Worm (Caenorhabditis elegans) whole organism, early embryonic: ENCODE results near the gene ubq-1.

Experiments
- B0310.2 ChIP-seq: sonication (generic microtip); optimal IDR thresholded peaks from 2 replicates; lab custom pipeline; 2016; ENCODE audit warnings: mild to moderate bottlenecking, missing genetic modification characterization, missing compliant biosample characterization
- F13C5.2 ChIP-seq: sonication (generic microtip); optimal IDR thresholded peaks from 2 replicates; lab custom pipeline; 2017; ENCODE audit warnings: mild to moderate bottlenecking, missing genetic modification characterization, inconsistent platforms, missing compliant biosample characterization
- aly-1 ChIP-seq: sonication (generic microtip); optimal IDR thresholded peaks from 2 replicates; lab custom pipeline; 2016; ENCODE audit warnings: missing genetic modification characterization, missing compliant biosample characterization
- ama-1 ChIP-seq: fragments of 150-350 bp; optimal IDR thresholded peaks from 2 replicates; lab custom pipeline; 2014
- ceh-13 ChIP-seq: fragments of 200-800 bp; sonication (Bioruptor generic); optimal IDR thresholded peaks from 2 replicates; lab custom pipeline; 2018; ENCODE audit warnings: mild to moderate bottlenecking, missing genetic modification characterization, missing compliant biosample characterization
- ceh-36 ChIP-seq: sonication (generic microtip); optimal IDR thresholded peaks from 2 replicates; lab custom pipeline; 2016; ENCODE audit warnings: missing genetic modification characterization, inconsistent platforms, missing compliant biosample characterization
- ets-7 ChIP-seq: sonication (generic microtip); optimal IDR thresholded peaks from 2 replicates; lab custom pipeline; 2016; ENCODE audit warnings: missing genotype, missing genetic modification characterization, missing compliant biosample characterization
- flt-1 ChIP-seq: fragments of 200-800 bp; sonication (Bioruptor generic); IDR thresholded peaks from 2 replicates; pipeline ENCODE4 v1.3.6; 2022; ENCODE audit warnings: missing genetic modification characterization, missing compliant biosample characterization
- hmbx-1 ChIP-seq: sonication (generic microtip); optimal IDR thresholded peaks from 2 replicates; lab custom pipeline; 2016; ENCODE audit warnings: mild to moderate bottlenecking, missing genetic modification characterization, missing compliant biosample characterization
- hmg-4 ChIP-seq: fragments of 200-800 bp; sonication (Bioruptor generic); optimal IDR thresholded peaks from 2 replicates; lab custom pipeline; 2018; ENCODE audit warnings: mild to moderate bottlenecking, missing genetic modification characterization, missing compliant biosample characterization
- hnd-1 ChIP-seq: sonication (generic microtip); optimal IDR thresholded peaks from 2 replicates; lab custom pipeline; 2016; ENCODE audit warnings: missing genetic modification characterization, missing compliant biosample characterization
- pes-1 ChIP-seq: fragments of 200-800 bp; sonication (Bioruptor generic); IDR thresholded peaks from 2 replicates; pipeline ENCODE4 v1.3.6; 2022; ENCODE audit warnings: missing genetic modification reagents, missing genetic modification characterization, missing compliant biosample characterization
- scrt-1 ChIP-seq: fragments of 200-800 bp; sonication (Bioruptor generic); IDR thresholded peaks from 2 replicates; pipeline ENCODE4 v1.3.6; 2022; ENCODE audit warnings: missing genetic modification characterization, missing compliant biosample characterization
- sea-1 ChIP-seq: fragments of 200-800 bp; sonication (Bioruptor generic); conservative IDR thresholded peaks from 2 replicates; pipeline ENCODE4 v1.3.6; 2022; ENCODE audit warnings: missing genetic modification characterization, missing compliant biosample characterization
- tbx-11 ChIP-seq: fragments of 200-800 bp; sonication (Bioruptor generic); IDR thresholded peaks from 2 replicates; pipeline ENCODE4 v1.3.6; 2022; ENCODE audit warnings: missing genetic modification characterization, missing compliant biosample characterization
- tbx-37 ChIP-seq: fragments of 200-800 bp; sonication (Bioruptor generic); conservative IDR thresholded peaks from 2 replicates; pipeline ENCODE4 v1.3.6; 2022; ENCODE audit warnings: missing genetic modification reagents, missing genetic modification characterization, missing compliant biosample characterization
- tra-4 ChIP-seq: sonication (generic microtip); optimal IDR thresholded peaks from 2 replicates; lab custom pipeline; 2017; ENCODE audit warnings: missing genetic modification characterization, missing compliant biosample characterization

The ubq-1 gene

DNA sequence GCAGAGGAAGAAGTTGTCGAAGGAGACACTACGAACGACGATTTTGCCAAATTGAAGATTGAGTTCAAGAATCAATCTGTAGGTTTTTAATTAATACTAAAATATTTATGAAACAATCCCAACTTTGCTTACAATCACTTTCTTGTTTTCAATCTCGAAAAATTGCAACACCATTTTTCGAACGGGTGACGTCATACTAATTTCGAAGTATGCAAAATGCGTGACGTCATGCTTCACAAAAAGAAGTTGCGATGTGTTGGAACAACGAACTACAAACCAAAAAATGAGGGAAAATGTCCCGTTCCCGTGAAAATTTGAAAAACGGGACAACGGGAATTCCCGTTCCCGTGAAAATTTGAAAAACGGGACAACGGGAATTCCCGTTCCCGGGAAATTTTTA is 27.6 kb downstream of the ubq-1 start:
- no peak for TF ChIP-seq hmg-4 (GFP tag; lab: Kevin White, UChicago)
- no peak for TF ChIP-seq hmbx-1 (tag; lab: Kevin White, UChicago)

DNA sequence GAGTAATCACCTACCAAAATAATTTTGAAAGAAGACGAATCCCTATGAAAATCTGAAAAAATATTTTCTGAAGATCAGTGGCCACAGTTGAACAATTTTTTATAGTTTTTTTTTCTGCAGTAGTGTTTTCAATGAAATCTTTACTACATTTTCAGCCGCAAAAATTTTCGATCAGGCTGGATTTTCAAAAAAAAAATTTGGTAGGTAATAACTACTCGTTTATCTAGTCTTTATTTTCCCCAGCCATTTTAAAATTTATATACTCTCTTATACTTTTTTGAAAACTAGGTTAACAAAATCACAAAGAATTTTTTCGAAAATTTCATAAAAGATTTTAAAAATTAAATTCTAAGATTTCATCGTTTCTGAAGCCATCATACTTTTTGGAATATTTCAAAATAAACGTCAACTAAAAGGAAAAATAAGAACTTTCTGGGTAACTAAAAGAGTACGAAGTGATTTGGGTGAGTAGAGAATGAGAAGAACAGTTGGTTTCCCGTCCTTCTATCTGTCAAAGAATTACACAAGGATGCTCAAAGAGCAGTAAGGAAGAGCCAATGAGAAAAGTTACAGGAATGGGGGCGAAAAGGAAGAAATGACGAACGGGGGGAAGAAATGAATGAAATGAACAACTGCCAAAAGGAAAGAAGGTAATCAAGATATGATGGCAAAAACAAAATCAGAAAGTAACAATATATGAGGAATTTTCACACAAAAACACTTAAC is 35.1 kb downstream of the ubq-1 start, which contains the start of gene mlp-1:
Gene mlp-1, minus strand, starts transcription at position 51 of the 726 bp plus-strand sequence.
- TF ChIP-seq ceh-13: no peak
- TF ChIP-seq B0310.2 (tag; lab: Kevin White, UChicago): no peak
- no peak for TF ChIP-seq scrt-1
- TF ChIP-seq flt-1: no peak
- TF ChIP-seq ceh-36: no peak
- no peak for TF ChIP-seq hmg-4 (GFP tag; lab: Kevin White, UChicago)
- TF ChIP-seq ama-1 (lab: Kevin White, UChicago): no peak
- no peak for TF ChIP-seq aly-1 (tag; lab: Kevin White, UChicago)
- TF ChIP-seq hmbx-1 (tag; lab: Kevin White, UChicago): no peak
- no peak for TF ChIP-seq hnd-1 (tag; lab: Kevin White, UChicago)
- no peak for TF ChIP-seq pes-1 (GFP tag; lab: Robert Waterston, UW)

DNA sequence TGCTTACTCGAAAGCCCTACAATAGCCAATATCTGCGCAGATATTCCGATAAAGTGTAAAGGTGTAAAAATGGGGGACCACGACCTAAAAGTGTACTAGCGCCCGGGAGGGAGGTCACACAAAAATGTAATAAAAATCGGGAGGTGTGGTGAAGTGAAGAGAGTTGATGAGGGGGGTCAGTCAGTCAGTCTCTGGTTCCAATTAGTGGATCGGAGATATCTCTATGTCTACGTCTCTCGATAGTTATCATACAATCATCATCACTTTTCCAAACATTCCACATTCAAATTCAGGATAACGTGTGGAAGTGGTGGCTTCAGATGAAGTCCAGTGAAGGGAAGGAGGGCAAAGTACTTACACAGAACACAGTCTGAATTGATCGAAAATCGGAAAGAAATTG is 36.0 kb downstream of the ubq-1 start:
- TF ChIP-seq sea-1 (GFP tag; lab: Robert Waterston, UW) (no peak), tbx-11 (GFP tag; lab: Robert Waterston, UW) (no peak), scrt-1 (no peak), hnd-1 (tag; lab: Kevin White, UChicago) (no peak), tbx-37 (GFP tag; lab: Robert Waterston, UW) (no peak), flt-1 (no peak), hmg-4 (GFP tag; lab: Kevin White, UChicago) (no peak), aly-1 (tag; lab: Kevin White, UChicago) (no peak), ets-7 (tag; lab: Kevin White, UChicago) (no peak), pes-1 (GFP tag; lab: Robert Waterston, UW) (no peak), tra-4 (tag; lab: Kevin White, UChicago) (no peak), ceh-13 (no peak), ceh-36 (no peak), F13C5.2 (no peak), ama-1 (lab: Kevin White, UChicago) (no peak), B0310.2 (tag; lab: Kevin White, UChicago) (no peak), hmbx-1 (tag; lab: Kevin White, UChicago) (no peak)

DNA sequence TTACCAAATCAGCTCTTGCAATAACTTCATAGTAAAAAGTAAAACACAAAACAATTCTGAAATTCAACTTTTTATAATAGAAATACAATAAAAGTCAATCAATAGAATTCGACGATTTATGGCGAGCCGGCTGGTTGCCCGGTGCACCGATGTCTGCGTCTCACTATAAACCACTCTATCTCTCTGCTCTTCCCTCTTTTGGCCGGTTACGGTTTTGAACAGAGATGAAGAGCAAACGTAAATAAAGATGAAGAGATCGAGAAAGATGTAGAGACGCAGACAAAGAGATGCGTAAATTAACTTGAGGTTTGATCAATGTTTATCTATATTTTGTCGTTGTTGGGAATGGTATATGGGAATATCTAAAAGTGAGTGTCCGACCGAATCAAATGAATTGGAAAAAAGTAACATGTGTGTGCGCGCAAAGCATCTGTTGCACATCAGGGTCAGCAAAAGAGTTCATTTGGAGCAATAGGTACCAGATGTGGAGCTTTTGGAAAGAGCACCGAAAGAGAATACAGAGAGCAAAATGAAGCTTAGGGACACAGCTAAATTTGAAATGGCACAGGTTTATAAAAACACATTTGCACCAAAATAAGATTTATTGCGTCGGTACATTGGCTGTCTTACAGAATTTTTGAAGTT is 40.3 kb downstream of the ubq-1 start:
- TF ChIP-seq ama-1 (lab: Kevin White, UChicago) (no peak), aly-1 (tag; lab: Kevin White, UChicago) (no peak), hmg-4 (GFP tag; lab: Kevin White, UChicago) (peak; percentile 18), sea-1 (GFP tag; lab: Robert Waterston, UW) (no peak), flt-1 (no peak), ets-7 (tag; lab: Kevin White, UChicago) (no peak)

DNA sequence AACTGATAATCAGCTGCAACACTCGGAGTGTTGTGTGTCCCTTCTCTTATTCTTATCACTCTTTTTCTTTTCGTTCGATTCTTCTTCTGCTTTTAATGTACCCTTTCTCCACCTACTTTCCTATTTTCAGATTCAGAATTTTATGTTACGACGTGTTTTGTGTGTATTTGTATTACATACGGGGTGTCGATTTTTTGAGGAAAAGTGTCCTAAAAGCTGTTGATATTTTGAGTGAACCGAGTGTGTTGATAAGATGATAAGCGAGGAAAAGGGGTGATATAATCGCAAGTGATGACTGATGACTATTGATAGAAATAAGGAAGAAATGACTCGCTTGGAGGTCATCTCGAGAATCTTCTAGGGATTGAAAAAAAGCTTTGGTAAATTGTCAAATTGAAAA is 41.4 kb downstream of the ubq-1 start:
- no peak for TF ChIP-seq B0310.2 (tag; lab: Kevin White, UChicago)
- TF ChIP-seq sea-1 (GFP tag; lab: Robert Waterston, UW): no peak
- TF ChIP-seq scrt-1: no peak
- TF ChIP-seq tra-4 (tag; lab: Kevin White, UChicago): no peak

DNA sequence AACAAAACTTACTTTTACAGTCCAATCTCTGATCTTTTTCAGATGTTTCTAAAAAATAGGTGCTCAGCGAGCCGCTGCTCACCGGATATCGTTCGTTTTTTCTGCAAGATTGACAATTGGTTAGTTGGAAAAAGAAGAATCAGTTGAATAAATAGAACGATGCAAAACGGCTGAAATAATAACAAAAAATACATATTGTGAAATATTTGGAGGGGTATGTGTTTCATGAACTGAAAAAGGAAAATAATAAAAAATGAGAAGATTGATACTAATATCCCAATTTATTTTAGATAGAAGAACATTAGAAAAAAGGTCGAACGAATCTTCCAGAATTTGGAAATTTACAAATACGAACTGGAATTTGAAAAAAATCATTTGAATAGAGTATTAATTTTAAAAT is 42.0 kb downstream of the ubq-1 start, which contains the start of gene frm-2:
Gene frm-2, minus strand, starts transcription at position 101 of the 400 bp plus-strand sequence.
- TF ChIP-seq ama-1 (lab: Kevin White, UChicago) (no peak), hnd-1 (tag; lab: Kevin White, UChicago) (no peak), pes-1 (GFP tag; lab: Robert Waterston, UW) (no peak), tra-4 (tag; lab: Kevin White, UChicago) (no peak), flt-1 (no peak), B0310.2 (tag; lab: Kevin White, UChicago) (no peak), scrt-1 (no peak), ceh-13 (no peak), tbx-37 (GFP tag; lab: Robert Waterston, UW) (no peak), tbx-11 (GFP tag; lab: Robert Waterston, UW) (no peak), hmg-4 (GFP tag; lab: Kevin White, UChicago) (no peak), aly-1 (tag; lab: Kevin White, UChicago) (no peak), F13C5.2 (no peak), ceh-36 (no peak)

DNA sequence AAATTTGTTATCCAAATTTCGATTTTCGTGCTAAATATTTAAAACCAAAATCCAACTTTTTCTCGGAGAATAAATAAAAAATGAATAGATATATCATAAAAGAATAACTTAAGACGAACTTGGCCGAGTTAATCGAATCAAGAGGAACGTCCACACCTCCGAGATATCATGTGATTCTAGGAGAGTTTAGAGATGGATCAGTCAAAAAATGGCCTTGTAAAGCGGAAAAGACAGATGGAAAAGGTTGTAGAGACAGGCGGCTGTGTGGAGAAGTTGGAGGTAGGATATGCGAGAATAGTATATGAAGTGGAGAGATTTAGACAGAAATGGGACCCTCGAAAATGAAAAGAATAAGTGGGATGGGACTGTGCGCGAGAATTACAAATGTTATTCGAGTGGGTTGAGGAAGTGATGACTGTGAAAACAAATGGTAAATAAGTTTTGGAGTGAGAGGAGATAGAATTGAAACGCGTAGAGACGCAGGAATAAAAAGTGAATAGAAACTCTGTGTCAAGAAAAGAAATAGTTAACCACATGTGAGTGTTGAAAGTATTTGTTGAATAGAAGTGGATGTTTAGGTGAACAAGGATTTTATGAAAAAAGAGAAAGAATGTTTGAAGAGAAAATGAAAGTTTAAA is 42.8 kb downstream of the ubq-1 start:
- TF ChIP-seq aly-1 (tag; lab: Kevin White, UChicago) (no peak), B0310.2 (tag; lab: Kevin White, UChicago) (no peak), hmbx-1 (tag; lab: Kevin White, UChicago) (no peak)

DNA sequence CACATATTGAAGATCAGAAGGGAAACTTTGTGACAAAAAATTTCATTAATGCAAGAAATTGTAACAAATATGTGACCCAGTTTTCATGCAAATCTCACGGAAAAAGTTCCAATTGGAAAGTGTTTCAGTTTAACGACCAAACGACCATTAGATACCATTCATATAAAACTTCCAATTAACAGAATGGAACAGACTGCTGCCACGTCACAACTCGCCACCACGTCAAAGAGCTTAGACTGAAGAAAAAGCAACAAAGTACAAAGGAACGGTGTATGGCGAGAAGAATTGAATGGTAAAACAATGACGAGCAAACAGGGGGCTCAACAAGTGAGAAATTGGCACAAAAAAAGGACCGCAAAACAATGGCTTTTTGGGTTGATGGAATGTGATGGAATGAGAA is 45.3 kb downstream of the ubq-1 start, which contains the start of gene T04C9.3:
Gene T04C9.3, plus strand, starts transcription at position 301 of the 400 bp plus-strand sequence.
- TF ChIP-seq tbx-37 (GFP tag; lab: Robert Waterston, UW): no peak
- TF ChIP-seq tbx-11 (GFP tag; lab: Robert Waterston, UW): no peak
- no peak for TF ChIP-seq B0310.2 (tag; lab: Kevin White, UChicago)
- no peak for TF ChIP-seq ama-1 (lab: Kevin White, UChicago)
- no peak for TF ChIP-seq sea-1 (GFP tag; lab: Robert Waterston, UW)
- no peak for TF ChIP-seq tra-4 (tag; lab: Kevin White, UChicago)
- no peak for TF ChIP-seq F13C5.2
- TF ChIP-seq hmg-4 (GFP tag; lab: Kevin White, UChicago): no peak
- TF ChIP-seq hnd-1 (tag; lab: Kevin White, UChicago): no peak
- TF ChIP-seq scrt-1: no peak
- TF ChIP-seq ceh-36: no peak
- TF ChIP-seq hmbx-1 (tag; lab: Kevin White, UChicago): no peak
- TF ChIP-seq aly-1 (tag; lab: Kevin White, UChicago): no peak
- TF ChIP-seq ceh-13: no peak
- no peak for TF ChIP-seq pes-1 (GFP tag; lab: Robert Waterston, UW)
- no peak for TF ChIP-seq ets-7 (tag; lab: Kevin White, UChicago)
- no peak for TF ChIP-seq flt-1
